Fruit fly (Drosophila melanogaster) whole organism: ENCODE measurements around the gene CG42847.

Source experiments
- CG8478 ChIP-seq: fragments of >200 bp; optimal IDR thresholded peaks from 2 replicates; lab custom pipeline; 2018; ENCODE audit warnings: inconsistent platforms
- EcR ChIP-seq, 2 experiments: fragments of >200 bp; optimal IDR thresholded peaks; 2 replicates each; lab custom pipeline; 2017; ENCODE audit warnings: missing biosample characterization in 2 of 2, missing genetic modification characterization in 2 of 2, missing genetic modification reagents in 2 of 2
- pan ChIP-seq: fragments of >200 bp; optimal IDR thresholded peaks from 2 replicates; lab custom pipeline; 2017
- psq ChIP-seq: fragments of >200 bp; optimal IDR thresholded peaks from 2 replicates; lab custom pipeline; 2017
- usp ChIP-seq: fragments of >200 bp; optimal IDR thresholded peaks from 2 replicates; lab custom pipeline; 2017; ENCODE audit warnings: missing biosample characterization, missing genetic modification characterization, mixed read lengths

DNA sequence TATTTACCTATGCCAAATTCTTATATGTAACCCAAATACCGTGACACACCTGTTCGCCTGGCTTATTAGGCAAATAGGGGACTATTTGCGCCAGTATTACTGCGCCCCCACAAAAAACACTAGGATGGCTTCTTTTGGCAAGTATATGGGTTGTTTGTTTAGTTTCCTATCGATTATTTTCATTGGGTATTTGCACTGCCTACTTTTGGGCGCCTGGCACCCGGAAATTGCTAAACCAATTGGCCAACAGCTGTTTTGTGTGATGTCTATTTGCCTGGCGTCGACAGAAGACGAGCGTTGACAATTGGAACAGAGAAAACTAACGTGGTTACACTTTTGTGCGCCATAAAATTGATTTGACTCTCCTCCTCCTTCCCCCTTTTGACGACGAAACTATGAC, 25.3 kb downstream of the CG42847 start:
- no peak for TF ChIP-seq CG8478 (lab: Kevin White, UChicago)
- no peak for TF ChIP-seq usp (GFP tag; lab: Kevin White, UChicago)
- no peak for TF ChIP-seq psq (lab: Kevin White, UChicago)
- no peak for TF ChIP-seq EcR (GFP tag; optimal IDR thresholded peaks at IDR 0.05; lab: Kevin White, UChicago)
- no peak for TF ChIP-seq pan (lab: Kevin White, UChicago)
